Worm (Caenorhabditis elegans) whole organism, mixed stage, embryonic: ENCODE measurements around the gene Y48E1B.17.

Experiments
- elt-1 ChIP-seq: sonication (generic microtip); optimal IDR thresholded peaks from 2 replicates; lab custom pipeline; 2017; ENCODE audit warnings: missing genetic modification characterization, mild to moderate bottlenecking, missing compliant biosample characterization, antibody characterized with exemption, moderate library complexity, borderline replicate concordance; ENCODE audit not compliant: insufficient read depth
- pha-4 ChIP-seq: fragments of 150-350 bp; optimal IDR thresholded peaks from 2 replicates; lab custom pipeline; 2018; ENCODE audit warnings: missing biosample characterization, missing genetic modification reagents, missing genetic modification characterization
- unc-62 ChIP-seq: fragments of 150-350 bp; optimal IDR thresholded peaks from 2 replicates; lab custom pipeline; 2014; ENCODE audit warnings: missing biosample characterization, missing genetic modification reagents, missing genetic modification characterization
- ztf-11 ChIP-seq: fragments of 150-350 bp; optimal IDR thresholded peaks from 2 replicates; lab custom pipeline; 2014; ENCODE audit warnings: missing biosample characterization, missing genetic modification characterization

ce11 chrII:13530657-13531056, 10.2 kb downstream of the Y48E1B.17 start:
- TF ChIP-seq pha-4 (tag; lab: Kevin White, UChicago) (no peak), unc-62 (GFP tag; lab: Kevin White, UChicago) (no peak), ztf-11 (tag; lab: Kevin White, UChicago) (no peak), elt-1 (no peak)
